Fruit fly (Drosophila melanogaster): ENCODE measurements around the gene Ctu2.

Ctu2 gene

DNA sequence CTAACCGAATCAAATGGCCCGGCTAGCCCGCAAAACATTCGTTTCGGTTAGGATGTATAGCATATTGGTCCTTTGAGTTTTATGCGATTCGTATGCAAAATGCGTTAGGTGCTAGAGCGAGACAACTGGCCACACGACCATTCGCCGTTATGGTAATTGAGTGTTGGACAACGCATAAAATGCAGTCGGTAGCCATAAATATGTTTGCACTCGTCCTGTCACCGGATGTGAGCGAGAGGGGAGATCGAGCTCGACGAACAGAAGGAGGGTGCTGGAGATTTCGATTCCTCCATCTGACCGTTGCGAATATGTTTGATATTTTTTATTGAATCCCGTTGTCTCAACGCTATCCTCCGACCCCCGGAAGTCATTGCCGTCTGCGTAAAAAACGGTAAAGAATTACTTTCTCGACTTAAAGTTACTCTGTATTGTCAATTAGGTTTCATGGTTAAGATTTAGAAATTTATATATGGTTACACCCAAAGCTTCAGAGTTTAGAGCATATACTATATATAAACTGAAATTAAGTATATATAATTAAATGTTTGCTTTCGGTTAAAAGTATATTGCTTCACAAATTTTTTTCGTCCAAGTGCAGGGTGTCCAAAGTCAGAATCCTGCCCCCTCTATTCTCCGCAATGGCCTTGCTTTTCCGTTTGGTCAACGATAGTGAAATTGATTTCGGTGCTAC, 35.0 kb downstream of the Ctu2 start:
- TF ChIP-seq CG11617 (GFP tag; optimal IDR thresholded peaks at IDR 0.05) (no peak), Crg-1 (GFP tag; optimal IDR thresholded peaks at IDR 0.05) (no peak), CG14711 (tag; optimal IDR thresholded peaks at IDR 0.05) (no peak), CG1620 (GFP tag; optimal IDR thresholded peaks at IDR 0.05) (no peak), CG7045 (GFP tag; optimal IDR thresholded peaks at IDR 0.05) (no peak), bab1 (GFP tag; optimal IDR thresholded peaks at IDR 0.05) (no peak), tj (GFP tag; optimal IDR thresholded peaks at IDR 0.05) (no peak), cic (GFP tag; optimal IDR thresholded peaks at IDR 0.05) (no peak), toe (GFP tag; optimal IDR thresholded peaks at IDR 0.05) (no peak)

DNA sequence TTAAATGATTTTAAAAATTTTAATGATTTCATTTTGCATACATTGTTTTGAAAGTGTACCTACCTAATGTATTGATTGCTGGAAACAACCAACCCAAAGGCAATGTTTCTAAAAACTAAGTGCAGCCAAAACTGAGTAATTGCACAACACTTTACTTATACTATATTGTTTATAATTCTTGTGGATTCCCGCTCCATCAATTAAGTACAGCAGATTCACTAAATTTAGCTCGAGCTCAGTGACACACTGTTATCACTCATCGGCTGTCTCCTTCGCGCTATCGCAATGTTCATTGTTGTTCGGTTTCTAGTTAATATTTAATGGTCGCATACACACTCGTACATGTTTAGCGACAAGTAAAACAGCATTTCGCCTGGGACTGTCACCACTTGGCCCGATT, 37.3 kb downstream of the Ctu2 start:
- no peak for TF ChIP-seq toe (GFP tag; optimal IDR thresholded peaks at IDR 0.05)
- no peak for TF ChIP-seq tj (GFP tag; optimal IDR thresholded peaks at IDR 0.05)
- TF ChIP-seq CG14711 (tag; optimal IDR thresholded peaks at IDR 0.05): no peak
- no peak for TF ChIP-seq ovo (GFP tag; optimal IDR thresholded peaks at IDR 0.05)
- no peak for TF ChIP-seq cnc (optimal IDR thresholded peaks at IDR 0.05)
- TF ChIP-seq CG11617 (GFP tag; optimal IDR thresholded peaks at IDR 0.05): no peak
- TF ChIP-seq Mnt (GFP tag; optimal IDR thresholded peaks at IDR 0.05): no peak
- TF ChIP-seq Clk (GFP tag; optimal IDR thresholded peaks at IDR 0.05): no peak

DNA sequence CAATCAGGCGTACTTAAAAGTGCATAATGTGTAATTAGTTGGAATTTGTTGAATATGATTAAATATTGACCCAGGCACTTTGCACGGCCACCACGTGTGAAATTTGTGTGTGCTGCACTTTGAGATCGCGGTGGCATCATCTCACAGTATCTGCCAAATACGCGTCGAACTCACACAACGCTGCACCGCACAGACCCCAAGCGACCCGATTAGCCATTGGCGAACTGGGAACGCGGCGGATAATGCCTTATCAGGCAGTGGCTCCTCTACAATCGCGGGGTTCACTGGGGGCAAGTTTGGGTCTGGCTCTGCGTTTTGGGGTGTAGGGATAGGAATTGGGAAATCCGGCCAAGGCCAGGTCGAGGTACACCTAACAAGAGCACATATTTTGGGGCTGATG, 37.8 kb downstream of the Ctu2 start:
- TF ChIP-seq CG12768 (GFP tag; optimal IDR thresholded peaks at IDR 0.05): no peak
- TF ChIP-seq ovo (GFP tag; optimal IDR thresholded peaks at IDR 0.05): no peak
- no peak for TF ChIP-seq Clk (GFP tag; optimal IDR thresholded peaks at IDR 0.05)
- TF ChIP-seq Hr96 (GFP tag; optimal IDR thresholded peaks at IDR 0.05): no peak
- TF ChIP-seq Mnt (GFP tag; optimal IDR thresholded peaks at IDR 0.05): peak; percentile 6
- TF ChIP-seq CG14711 (tag; optimal IDR thresholded peaks at IDR 0.05): no peak
- no peak for TF ChIP-seq CG33017 (tag; optimal IDR thresholded peaks at IDR 0.05)
- no peak for TF ChIP-seq CG7101 (tag; optimal IDR thresholded peaks at IDR 0.05)
- TF ChIP-seq bab1 (GFP tag; optimal IDR thresholded peaks at IDR 0.05): no peak
- no peak for TF ChIP-seq cic (GFP tag; optimal IDR thresholded peaks at IDR 0.05)
- TF ChIP-seq kay (GFP tag; ENCODE audit: borderline replicate concordance): no peak
- no peak for TF ChIP-seq cnc (optimal IDR thresholded peaks at IDR 0.05)
- no peak for TF ChIP-seq CG1620 (GFP tag; optimal IDR thresholded peaks at IDR 0.05)
- no peak for TF ChIP-seq CG5204 (GFP tag; optimal IDR thresholded peaks at IDR 0.05)
- no peak for TF ChIP-seq Crg-1 (GFP tag; optimal IDR thresholded peaks at IDR 0.05)
- peak; percentile 17 for TF ChIP-seq tj (GFP tag; optimal IDR thresholded peaks at IDR 0.05)

DNA sequence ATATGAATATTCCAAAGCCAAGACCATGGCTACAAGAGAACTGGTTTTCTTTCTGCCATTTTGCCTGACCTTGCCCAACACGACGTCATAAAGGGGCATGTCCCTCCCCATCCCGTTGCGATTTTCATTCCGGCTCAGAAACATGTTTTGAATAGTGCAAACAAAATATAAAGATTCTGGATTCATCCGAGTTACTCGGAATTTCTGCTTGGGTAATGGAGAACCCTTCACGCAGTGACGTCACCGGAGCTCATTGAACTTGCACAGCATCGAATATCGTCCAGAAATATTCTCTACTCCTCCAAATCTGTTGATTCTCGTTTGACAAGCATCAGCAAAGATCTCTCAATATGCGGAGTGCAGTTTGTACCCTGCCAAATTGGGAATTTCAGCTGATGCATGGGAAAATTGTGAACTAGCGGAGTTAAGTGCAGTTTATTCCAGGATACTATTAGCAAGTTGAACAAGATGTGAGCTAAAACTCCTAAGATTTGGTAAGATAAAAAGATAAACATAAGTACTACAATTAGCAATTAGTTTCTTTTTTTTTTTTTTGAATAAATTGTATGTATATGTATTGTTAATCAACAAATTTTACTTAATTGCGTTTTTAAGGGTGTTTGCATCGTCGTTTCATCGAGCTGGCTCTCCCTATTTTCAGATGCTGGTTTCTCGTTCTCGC, 38.8 kb downstream of the Ctu2 start, which contains the start of gene CG10026:
CG10026 (plus strand) TSS at position 187 of the 682 bp plus-strand sequence.
- no peak for TF ChIP-seq Mnt (GFP tag; optimal IDR thresholded peaks at IDR 0.05)
- no peak for TF ChIP-seq Clk (GFP tag; optimal IDR thresholded peaks at IDR 0.05)
- peak; percentile 7 for TF ChIP-seq CG12768 (GFP tag; optimal IDR thresholded peaks at IDR 0.05)
- peak; percentile 52 for TF ChIP-seq kay (GFP tag; ENCODE audit: borderline replicate concordance)
- peak; percentile 72 for TF ChIP-seq tj (GFP tag; optimal IDR thresholded peaks at IDR 0.05)

DNA sequence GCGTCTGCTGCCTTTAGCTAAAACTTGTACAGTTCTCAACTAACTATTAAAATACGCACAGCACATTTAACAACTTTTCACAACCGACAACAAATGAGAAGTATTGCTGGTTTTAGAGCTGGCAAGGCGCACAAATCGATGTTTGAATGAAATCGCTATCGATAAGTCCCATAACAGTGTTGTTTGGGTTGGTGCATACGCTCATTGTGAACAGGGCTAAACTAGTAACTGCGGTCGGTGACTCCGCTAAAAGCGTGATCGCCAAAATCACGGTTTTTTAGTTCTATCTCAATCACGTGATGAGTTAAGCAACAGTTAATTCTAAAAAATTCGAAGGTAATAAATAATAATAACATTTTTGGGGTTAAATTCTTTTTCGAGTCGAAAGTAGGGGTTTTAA, 39.7 kb downstream of the Ctu2 start, which contains the start of gene Top2:
Top2 (minus strand) TSS at position 110 of the 400 bp plus-strand sequence.
- TF ChIP-seq CG7045 (GFP tag; optimal IDR thresholded peaks at IDR 0.05) (no peak), tj (GFP tag; optimal IDR thresholded peaks at IDR 0.05) (no peak), bab1 (GFP tag; optimal IDR thresholded peaks at IDR 0.05) (peak; percentile 57), toe (GFP tag; optimal IDR thresholded peaks at IDR 0.05) (peak; percentile 8), kay (GFP tag; ENCODE audit: borderline replicate concordance) (no peak), Crg-1 (GFP tag; optimal IDR thresholded peaks at IDR 0.05) (no peak), CG5204 (GFP tag; optimal IDR thresholded peaks at IDR 0.05) (peak; percentile 26), CG1620 (GFP tag; optimal IDR thresholded peaks at IDR 0.05) (peak; percentile 30), CG7101 (tag; optimal IDR thresholded peaks at IDR 0.05) (peak; percentile 33), Hr96 (GFP tag; optimal IDR thresholded peaks at IDR 0.05) (no peak), CG12768 (GFP tag; optimal IDR thresholded peaks at IDR 0.05) (no peak), pad (GFP tag; optimal IDR thresholded peaks at IDR 0.05) (peak; percentile 21), CG11617 (GFP tag; optimal IDR thresholded peaks at IDR 0.05) (no peak), CG33017 (tag; optimal IDR thresholded peaks at IDR 0.05) (no peak), cnc (optimal IDR thresholded peaks at IDR 0.05) (no peak), Clk (GFP tag; optimal IDR thresholded peaks at IDR 0.05) (no peak), Mnt (GFP tag; optimal IDR thresholded peaks at IDR 0.05) (peak; percentile 59), CG14711 (tag; optimal IDR thresholded peaks at IDR 0.05) (peak; percentile 11), cic (GFP tag; optimal IDR thresholded peaks at IDR 0.05) (no peak), ovo (GFP tag; optimal IDR thresholded peaks at IDR 0.05) (no peak)

DNA sequence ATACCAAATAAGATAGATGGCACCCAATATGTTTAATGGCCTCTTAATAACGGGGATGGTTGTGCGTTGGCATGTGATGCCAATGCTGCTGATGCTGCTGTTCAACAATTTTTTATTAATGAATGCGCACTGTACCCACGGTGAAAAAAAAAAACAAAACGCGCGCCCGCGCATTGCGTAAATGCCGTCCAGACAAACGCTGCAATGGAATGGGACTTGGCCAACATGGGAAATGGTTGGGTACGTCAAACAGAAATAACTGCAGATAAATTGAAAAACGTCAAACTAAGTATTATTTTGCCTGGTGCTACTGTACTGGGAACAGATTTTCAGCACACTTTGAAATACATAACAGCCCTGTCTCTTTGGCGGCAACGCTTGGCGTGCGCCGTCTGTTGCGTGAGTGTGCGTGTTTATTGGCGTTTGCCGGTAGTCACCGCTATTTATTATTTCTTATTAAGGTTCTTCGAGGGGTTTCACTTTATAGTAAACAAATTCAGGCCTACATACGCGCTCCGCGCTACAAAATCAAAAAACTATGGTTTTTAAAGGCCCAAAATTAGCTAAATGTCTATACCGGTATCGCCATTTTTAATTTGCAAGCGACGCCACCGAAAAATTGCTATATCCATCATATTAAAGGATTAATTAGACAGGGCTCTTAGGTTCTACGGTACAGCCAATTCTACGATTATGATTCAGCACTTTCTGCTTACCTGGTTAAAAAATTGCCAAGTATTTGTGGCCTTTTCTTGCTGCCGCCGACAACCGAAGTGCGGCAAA, 40.3 kb downstream of the Ctu2 start:
- TF ChIP-seq CG5204 (GFP tag; optimal IDR thresholded peaks at IDR 0.05): no peak
- peak; percentile 16 for TF ChIP-seq cic (GFP tag; optimal IDR thresholded peaks at IDR 0.05)
- TF ChIP-seq cnc (optimal IDR thresholded peaks at IDR 0.05): no peak
- TF ChIP-seq CG12768 (GFP tag; optimal IDR thresholded peaks at IDR 0.05): no peak
- no peak for TF ChIP-seq pad (GFP tag; optimal IDR thresholded peaks at IDR 0.05)
- TF ChIP-seq toe (GFP tag; optimal IDR thresholded peaks at IDR 0.05): no peak
- TF ChIP-seq CG7101 (tag; optimal IDR thresholded peaks at IDR 0.05): no peak
- TF ChIP-seq CG7045 (GFP tag; optimal IDR thresholded peaks at IDR 0.05): no peak
- peak; percentile 52 for TF ChIP-seq tj (GFP tag; optimal IDR thresholded peaks at IDR 0.05)
- no peak for TF ChIP-seq Crg-1 (GFP tag; optimal IDR thresholded peaks at IDR 0.05)
- TF ChIP-seq CG14711 (tag; optimal IDR thresholded peaks at IDR 0.05): peak; percentile 20
- no peak for TF ChIP-seq CG1620 (GFP tag; optimal IDR thresholded peaks at IDR 0.05)
- no peak for TF ChIP-seq ovo (GFP tag; optimal IDR thresholded peaks at IDR 0.05)
- no peak for TF ChIP-seq kay (GFP tag; ENCODE audit: borderline replicate concordance)
- TF ChIP-seq CG11617 (GFP tag; optimal IDR thresholded peaks at IDR 0.05): no peak
- no peak for TF ChIP-seq Hr96 (GFP tag; optimal IDR thresholded peaks at IDR 0.05)
- TF ChIP-seq CG33017 (tag; optimal IDR thresholded peaks at IDR 0.05): no peak
- TF ChIP-seq Clk (GFP tag; optimal IDR thresholded peaks at IDR 0.05): no peak
- no peak for TF ChIP-seq bab1 (GFP tag; optimal IDR thresholded peaks at IDR 0.05)
- peak; percentile 67 for TF ChIP-seq Mnt (GFP tag; optimal IDR thresholded peaks at IDR 0.05)

Data from whole organism, adult.